Worm (Caenorhabditis elegans): Measurements from ENCODE around the gene C15C8.7.

ce11 chrV:12749558-12749957 lies 4.7 kb upstream of the C15C8.7 start:
- TF ChIP-seq ceh-43 (GFP tag; optimal IDR thresholded peaks at IDR 0.05) (no peak), unc-39 (tag; optimal IDR thresholded peaks at IDR 0.05) (no peak), ztf-11 (tag; optimal IDR thresholded peaks at IDR 0.05) (no peak)
